Worm (Caenorhabditis elegans): Measurements from ENCODE around the gene oac-50.

The oac-50 gene

ce11 chrV:9049271-9049670 is 24.1 kb downstream of the oac-50 start:
- TF ChIP-seq madf-9 (GFP tag; conservative IDR thresholded peaks at IDR 0.05) (no peak), mdt-29 (GFP tag; IDR thresholded peaks at IDR 0.05) (no peak), daf-12 (tag; optimal IDR thresholded peaks at IDR 0.05) (no peak), ces-1 (GFP tag; optimal IDR thresholded peaks at IDR 0.05) (no peak), ceh-62 (tag; optimal IDR thresholded peaks at IDR 0.05) (no peak), F26F4.8 (GFP tag; conservative IDR thresholded peaks at IDR 0.05) (no peak), zfp-2 (tag; optimal IDR thresholded peaks at IDR 0.05) (no peak), D1046.2 (GFP tag; IDR thresholded peaks at IDR 0.05) (no peak), mdl-1 (tag; optimal IDR thresholded peaks at IDR 0.05) (no peak), php-3 (GFP tag; IDR thresholded peaks at IDR 0.05) (no peak)

DNA sequence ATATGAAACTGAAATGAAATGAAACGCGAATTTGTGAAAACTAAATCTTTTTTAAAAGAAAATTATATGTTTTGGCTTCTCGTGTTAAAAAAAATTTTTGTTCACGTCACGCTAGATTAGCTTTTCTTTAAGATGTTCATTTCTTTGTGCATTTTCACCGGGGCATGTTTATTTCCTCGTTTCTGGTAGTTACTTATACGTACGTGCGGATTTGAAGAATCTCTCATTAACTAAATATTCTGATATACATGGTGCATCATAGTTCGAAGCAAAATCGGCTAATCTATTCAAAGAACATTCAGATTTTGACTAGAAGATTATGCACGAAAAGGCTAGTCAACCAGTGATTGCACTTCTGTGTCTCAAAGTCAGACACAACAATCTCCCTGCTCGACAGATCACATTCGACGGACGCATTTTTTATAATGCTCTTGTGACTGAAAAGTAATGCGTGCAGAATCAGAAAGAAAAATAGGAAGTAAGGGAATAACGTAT is 25.7 kb downstream of the oac-50 start, which contains the start of gene C25E10.17:
Gene C25E10.17 (minus strand): TSS at position 51 of the 495 bp plus-strand sequence.
- TF ChIP-seq nhr-10 (tag; optimal IDR thresholded peaks at IDR 0.05) = no peak
- TF ChIP-seq tag-97 (GFP tag; IDR thresholded peaks at IDR 0.05) = no peak
- TF ChIP-seq madf-5 (GFP tag; IDR thresholded peaks at IDR 0.05) = no peak
- no peak for TF ChIP-seq nhr-6 (tag; optimal IDR thresholded peaks at IDR 0.05)
- TF ChIP-seq aha-1 (tag) = peak; percentile 92

ce11 chrV:9044871-9045270 is 28.5 kb downstream of the oac-50 start, which contains the start of gene nhr-30:
Gene nhr-30 (plus strand): TSS chrV:9045171.
- TF ChIP-seq unc-62 (GFP tag; optimal IDR thresholded peaks at IDR 0.05 in 1 of 2) (peak in 1 of 2 experiments; percentile 1), unc-62 (tag; optimal IDR thresholded peaks at IDR 0.05) (no peak), ceh-32 (tag; optimal IDR thresholded peaks at IDR 0.05; ENCODE audit: poor library complexity) (no peak)

DNA sequence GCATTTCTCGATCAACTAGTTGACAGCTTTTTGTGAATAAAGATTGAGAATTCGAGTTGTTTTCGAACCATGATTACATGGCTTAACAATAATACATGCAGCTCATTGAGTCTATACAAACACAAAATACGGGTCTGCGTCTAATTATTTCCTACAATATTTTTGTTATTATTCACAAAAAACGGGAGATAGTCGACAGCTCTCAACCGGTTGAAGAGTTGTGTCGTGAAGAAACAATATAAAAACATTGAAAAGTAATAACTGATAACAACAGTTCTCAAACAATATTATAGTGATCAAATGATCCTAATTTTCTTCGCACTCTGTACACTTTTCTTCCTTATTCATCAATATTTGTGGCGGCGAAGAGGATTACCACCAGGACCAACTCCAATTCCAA is 32.3 kb downstream of the oac-50 start, which contains the start of gene cyp-33B1:
Gene cyp-33B1 (plus strand): TSS at position 301 of the 400 bp plus-strand sequence.
- TF ChIP-seq hlh-30 (tag; optimal IDR thresholded peaks at IDR 0.05; ENCODE audit: insufficient read depth) = no peak
- no peak for TF ChIP-seq mxl-2 (GFP tag; conservative IDR thresholded peaks at IDR 0.05)
- no peak for TF ChIP-seq T20F7.1 (GFP tag; optimal IDR thresholded peaks at IDR 0.05)
- no peak for TF ChIP-seq aly-2 (tag; optimal IDR thresholded peaks at IDR 0.05)
- TF ChIP-seq ctbp-1 (GFP tag; IDR thresholded peaks at IDR 0.05) = no peak
- TF ChIP-seq lin-29 (GFP tag; IDR thresholded peaks at IDR 0.05) = no peak
- TF ChIP-seq mes-2 (tag; optimal IDR thresholded peaks at IDR 0.05; ENCODE audit: poor library complexity, severe bottlenecking) = no peak
- TF ChIP-seq attf-4 (tag; optimal IDR thresholded peaks at IDR 0.05) = no peak
- no peak for TF ChIP-seq skn-1 (tag; optimal IDR thresholded peaks at IDR 0.05)
- no peak for TF ChIP-seq ceh-82 (tag; optimal IDR thresholded peaks at IDR 0.05)
- TF ChIP-seq madf-9 (GFP tag; conservative IDR thresholded peaks at IDR 0.05) = no peak
- no peak for TF ChIP-seq Y5F2A.4 (GFP tag; optimal IDR thresholded peaks at IDR 0.05)
- no peak for TF ChIP-seq lsy-2 (tag; optimal IDR thresholded peaks at IDR 0.05)
- no peak for TF ChIP-seq nhr-41 (GFP tag; IDR thresholded peaks at IDR 0.05)
- no peak for TF ChIP-seq mdt-29 (GFP tag; IDR thresholded peaks at IDR 0.05)
- TF ChIP-seq ceh-32 (tag; optimal IDR thresholded peaks at IDR 0.05; ENCODE audit: poor library complexity) = no peak
- no peak for TF ChIP-seq D1046.2 (GFP tag; IDR thresholded peaks at IDR 0.05)
- TF ChIP-seq daf-19 (GFP tag; conservative IDR thresholded peaks at IDR 0.05) = no peak

- TF ChIP-seq aha-1 (tag) (peak; percentile 31), mxl-3 (GFP tag; optimal IDR thresholded peaks at IDR 0.05) (no peak)
These were observed 37.7 kb downstream of the oac-50 start, which contains the start of gene srsx-34 for ce11 chrV:9035685-9036084. Gene srsx-34 (plus strand): TSS chrV:9035985.
